Worm (Caenorhabditis elegans): Measurements from ENCODE around the gene clec-178.

DNA sequence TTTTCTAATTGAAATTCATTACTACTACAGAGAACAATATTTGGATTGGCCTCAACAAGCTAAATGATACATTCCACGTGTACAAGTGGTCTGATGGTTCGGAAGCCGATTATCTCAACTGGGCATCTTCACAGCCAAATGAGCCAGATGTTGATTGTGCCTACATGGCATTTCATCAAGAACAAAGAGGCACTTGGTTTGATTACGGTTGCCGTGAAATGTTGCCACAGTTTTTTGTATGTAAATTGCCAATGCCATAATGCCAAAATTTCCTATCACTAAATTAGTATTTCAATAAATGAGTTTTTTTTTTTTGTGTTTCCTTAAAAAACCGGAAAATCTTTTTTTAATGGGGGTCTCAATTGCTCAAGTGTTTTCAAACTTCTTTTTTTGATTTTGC lies 944 bp downstream of the clec-178 start:
- TF ChIP-seq cog-1 (tag; optimal IDR thresholded peaks at IDR 0.05), result no peak
- no peak for TF ChIP-seq T22C8.4 (GFP tag; IDR thresholded peaks at IDR 0.05)
- no peak for TF ChIP-seq klf-2 (GFP tag; conservative IDR thresholded peaks at IDR 0.05)
- no peak for TF ChIP-seq med-1 (GFP tag; optimal IDR thresholded peaks at IDR 0.05; ENCODE audit: insufficient read depth)
- TF ChIP-seq tab-1 (GFP tag; IDR thresholded peaks at IDR 0.05), result no peak
- no peak for TF ChIP-seq flt-1 (GFP tag; IDR thresholded peaks at IDR 0.05)
- TF ChIP-seq ztf-23 (GFP tag; IDR thresholded peaks at IDR 0.05), result no peak
- no peak for TF ChIP-seq ztf-29 (GFP tag; IDR thresholded peaks at IDR 0.05)
- no peak for TF ChIP-seq ref-1 (GFP tag; conservative IDR thresholded peaks at IDR 0.05)

Measured in whole organism, midembryonic.